Fruit fly (Drosophila melanogaster) whole organism, embryonic: ENCODE results near the gene mib1.

Experiments used
- Awh ChIP-seq: fragments of 200-800 bp; sonication (Bioruptor generic); IDR thresholded peaks from 2 replicates; pipeline ENCODE4, ENCODE4 v1.3.6; 2022; ENCODE audit warnings: missing biosample characterization, missing genetic modification characterization
- CG10274 ChIP-seq: fragments of 200-800 bp; sonication (Bioruptor generic); optimal IDR thresholded peaks from 3 replicates; lab custom pipeline; 2017; ENCODE audit warnings: missing biosample characterization, mild to moderate bottlenecking, missing genetic modification characterization
- CG10979 ChIP-seq: fragments of 200-800 bp; sonication (Bioruptor generic); optimal IDR thresholded peaks from 2 replicates; lab custom pipeline; 2018; ENCODE audit warnings: missing biosample characterization, mild to moderate bottlenecking, missing genetic modification characterization, moderate library complexity
- CG11085 ChIP-seq: fragments of 200-800 bp; sonication (Bioruptor generic); IDR thresholded peaks from 2 replicates; pipeline ENCODE4 v1.3.6; 2022; ENCODE audit warnings: missing biosample characterization, missing genetic modification characterization
- CG12071 ChIP-seq: fragments of 200-800 bp; sonication (Bioruptor generic); optimal IDR thresholded peaks from 3 replicates; lab custom pipeline; 2018; ENCODE audit warnings: missing biosample characterization, mild to moderate bottlenecking, missing genetic modification characterization
- CG13894 ChIP-seq: fragments of 200-800 bp; sonication (Bioruptor generic); optimal IDR thresholded peaks from 3 replicates; lab custom pipeline; 2018; ENCODE audit warnings: missing biosample characterization, mild to moderate bottlenecking, missing genetic modification characterization, moderate library complexity
- CG15269 ChIP-seq: fragments of 200-800 bp; sonication (Bioruptor generic); optimal IDR thresholded peaks from 2 replicates; lab custom pipeline; 2018; ENCODE audit warnings: missing biosample characterization, mild to moderate bottlenecking, missing genetic modification characterization, moderate library complexity
- CG17359 ChIP-seq: fragments of 200-800 bp; sonication (Bioruptor generic); optimal IDR thresholded peaks from 3 replicates; lab custom pipeline; 2018; ENCODE audit warnings: missing biosample characterization, mild to moderate bottlenecking, missing genetic modification characterization, moderate library complexity
- CG2116 ChIP-seq: fragments of 200-800 bp; sonication (Bioruptor generic); optimal IDR thresholded peaks from 3 replicates; lab custom pipeline; 2018; ENCODE audit warnings: missing biosample characterization, mild to moderate bottlenecking, missing genetic modification characterization
- CG2712 ChIP-seq: fragments of 200-800 bp; optimal IDR thresholded peaks from 3 replicates; lab custom pipeline; 2019; ENCODE audit warnings: missing biosample characterization, mild to moderate bottlenecking, missing genetic modification characterization, moderate library complexity
- CG30020 ChIP-seq: fragments of 200-800 bp; optimal IDR thresholded peaks from 2 replicates; lab custom pipeline; 2019; ENCODE audit warnings: missing biosample characterization, mild to moderate bottlenecking, missing genetic modification characterization, moderate library complexity
- CG31388 ChIP-seq: fragments of 200-800 bp; sonication (Bioruptor generic); optimal IDR thresholded peaks from 2 replicates; lab custom pipeline; 2016; ENCODE audit warnings: missing biosample characterization, missing genetic modification characterization
- CG32532 ChIP-seq: fragments of 200-800 bp; sonication (Bioruptor generic); IDR thresholded peaks from 2 replicates; pipeline ENCODE4 v1.3.6; 2022; ENCODE audit warnings: missing biosample characterization, missing genetic modification characterization
- CG33557 ChIP-seq: fragments of 200-800 bp; sonication (Bioruptor generic); optimal IDR thresholded peaks from 2 replicates; lab custom pipeline; 2019; ENCODE audit warnings: missing biosample characterization, mild to moderate bottlenecking, missing genetic modification characterization, moderate library complexity
- CG3847 ChIP-seq: fragments of 200-800 bp; sonication (Bioruptor generic); IDR thresholded peaks from 2 replicates; pipeline ENCODE4 v1.3.6; 2022; ENCODE audit warnings: missing biosample characterization, missing genetic modification characterization
- CG6683 ChIP-seq: fragments of 200-800 bp; sonication (Bioruptor generic); optimal IDR thresholded peaks from 2 replicates; lab custom pipeline; 2017; ENCODE audit warnings: missing biosample characterization, mild to moderate bottlenecking, missing genetic modification characterization, missing genetic modification reagents
- CG8478 ChIP-seq: fragments of >200 bp; optimal IDR thresholded peaks from 2 replicates; lab custom pipeline; 2018
- CG8944 ChIP-seq: fragments of 200-800 bp; sonication (Bioruptor generic); optimal IDR thresholded peaks from 3 replicates; lab custom pipeline; 2016; ENCODE audit warnings: missing biosample characterization, missing genetic modification characterization
- CG9876 ChIP-seq: fragments of 200-800 bp; sonication (Bioruptor generic); optimal IDR thresholded peaks from 2 replicates; lab custom pipeline; 2016; ENCODE audit warnings: missing biosample characterization, missing genetic modification characterization
- Drgx ChIP-seq: fragments of 200-800 bp; sonication (Bioruptor generic); IDR thresholded peaks from 2 replicates; pipeline ENCODE4 v1.3.6; 2022; ENCODE audit warnings: missing biosample characterization, missing genetic modification characterization
- Fer2 ChIP-seq: fragments of 200-800 bp; sonication (Bioruptor generic); optimal IDR thresholded peaks from 2 replicates; lab custom pipeline; 2018; ENCODE audit warnings: missing biosample characterization, mild to moderate bottlenecking, missing genetic modification characterization, moderate library complexity
- Fer3 ChIP-seq: fragments of 200-800 bp; sonication (Bioruptor generic); optimal IDR thresholded peaks from 2 replicates; lab custom pipeline; 2018; ENCODE audit warnings: missing biosample characterization, mild to moderate bottlenecking, missing genetic modification characterization, moderate library complexity
- HmgZ ChIP-seq: fragments of 200-800 bp; sonication (Bioruptor generic); optimal IDR thresholded peaks from 2 replicates; lab custom pipeline; 2018; ENCODE audit warnings: missing biosample characterization, mild to moderate bottlenecking, missing genetic modification characterization
- NC2α ChIP-seq: fragments of 200-800 bp; sonication (Bioruptor generic); optimal IDR thresholded peaks from 2 replicates; lab custom pipeline; 2016; ENCODE audit warnings: missing biosample characterization, missing genetic modification characterization
- Ptx1 ChIP-seq: fragments of 200-800 bp; sonication (Bioruptor generic); IDR thresholded peaks from 2 replicates; pipeline ENCODE4 v1.3.6; 2022; ENCODE audit warnings: missing biosample characterization, missing genetic modification characterization
- Ravus ChIP-seq: fragments of 200-800 bp; sonication (Bioruptor generic); IDR thresholded peaks from 2 replicates; pipeline ENCODE4 v1.3.6; 2022; ENCODE audit warnings: missing biosample characterization, missing genetic modification characterization
- Sin3A ChIP-seq: fragments of >200 bp; optimal IDR thresholded peaks from 2 replicates; lab custom pipeline; 2018
- Stat92E ChIP-seq, 3 experiments: fragments of >200 bp in 2 of 3; fragments of 200-800 bp in 1 of 3; sonication (Bioruptor generic) in 1 of 3; optimal IDR thresholded peaks; 2 replicates each; lab custom pipeline; 2017 to 2019; ENCODE audit warnings: missing biosample characterization in 3 of 3, missing genetic modification characterization in 3 of 3, mild to moderate bottlenecking in 1 of 3, moderate library complexity in 1 of 3
- TFAM ChIP-seq: fragments of 200-800 bp; sonication (Bioruptor generic); optimal IDR thresholded peaks from 2 replicates; lab custom pipeline; 2017; ENCODE audit warnings: missing biosample characterization, missing genetic modification characterization, inconsistent platforms
- Vsx1 ChIP-seq: fragments of 200-800 bp; sonication (Bioruptor generic); optimal IDR thresholded peaks from 2 replicates; lab custom pipeline; 2017; ENCODE audit warnings: missing biosample characterization, mild to moderate bottlenecking, missing genetic modification characterization, missing genetic modification reagents
- abd-A ChIP-seq: fragments of 200-800 bp; sonication (Bioruptor generic); optimal IDR thresholded peaks from 3 replicates; lab custom pipeline; 2019; ENCODE audit warnings: missing biosample characterization, mild to moderate bottlenecking, missing genetic modification characterization, moderate library complexity
- aop ChIP-seq: fragments of 200-800 bp; sonication (Bioruptor generic); IDR thresholded peaks from 2 replicates; pipeline ENCODE4 v1.3.6; 2022; ENCODE audit warnings: missing biosample characterization, missing genetic modification characterization
- cg ChIP-seq: fragments of 200-800 bp; sonication (Bioruptor generic); optimal IDR thresholded peaks from 3 replicates; lab custom pipeline; 2019; ENCODE audit warnings: missing biosample characterization, mild to moderate bottlenecking, missing genetic modification characterization, moderate library complexity
- crc ChIP-seq: fragments of 200-800 bp; sonication (Bioruptor generic); optimal IDR thresholded peaks from 2 replicates; lab custom pipeline; 2016; ENCODE audit warnings: missing biosample characterization, missing genetic modification characterization
- croc ChIP-seq: fragments of 200-800 bp; sonication (Bioruptor generic); conservative IDR thresholded peaks from 3 replicates; pipeline ENCODE4 v1.3.6; 2022; ENCODE audit warnings: missing biosample characterization, missing genetic modification characterization
- gcm2 ChIP-seq: fragments of 200-800 bp; sonication (Bioruptor generic); optimal IDR thresholded peaks from 2 replicates; lab custom pipeline; 2016; ENCODE audit warnings: missing biosample characterization, missing genetic modification characterization
- gsb-n ChIP-seq: fragments of 200-800 bp; sonication (Bioruptor generic); optimal IDR thresholded peaks from 3 replicates; lab custom pipeline; 2018; ENCODE audit warnings: missing biosample characterization, mild to moderate bottlenecking, missing genetic modification characterization
- hth ChIP-seq: fragments of >200 bp; optimal IDR thresholded peaks from 2 replicates; lab custom pipeline; 2017; ENCODE audit warnings: inconsistent platforms
- luna ChIP-seq: fragments of 200-800 bp; sonication (Bioruptor generic); optimal IDR thresholded peaks from 2 replicates; lab custom pipeline; 2016; ENCODE audit warnings: missing biosample characterization, missing genetic modification characterization
- nau ChIP-seq: fragments of 200-800 bp; sonication (Bioruptor generic); optimal IDR thresholded peaks from 3 replicates; lab custom pipeline; 2017; ENCODE audit warnings: missing biosample characterization, mild to moderate bottlenecking, missing genetic modification characterization, missing genetic modification reagents
- nerfin-2 ChIP-seq: fragments of 200-800 bp; sonication (Bioruptor generic); IDR thresholded peaks from 2 replicates; pipeline ENCODE4 v1.3.6; 2022; ENCODE audit warnings: missing biosample characterization, missing genetic modification characterization; ENCODE audit not compliant: partially characterized antibody
- pfk ChIP-seq: fragments of 200-800 bp; sonication (Bioruptor generic); optimal IDR thresholded peaks from 2 replicates; lab custom pipeline; 2018; ENCODE audit warnings: missing biosample characterization, mild to moderate bottlenecking, missing genetic modification characterization, moderate library complexity
- prd ChIP-seq, 3 experiments: fragments of >200 bp in 2 of 3; fragments of 200-800 bp in 1 of 3; sonication (Bioruptor generic) in 1 of 3; optimal IDR thresholded peaks in 2 of 3; IDR thresholded peaks in 1 of 3; 2 replicates in 2 of 3; 3 replicates in 1 of 3; pipeline versions ENCODE4 v1.3.6 to Lab custom; 2017 to 2022; ENCODE audit warnings: missing biosample characterization in 1 of 3, missing genetic modification characterization in 1 of 3
- row ChIP-seq: fragments of 200-800 bp; sonication (Bioruptor generic); IDR thresholded peaks from 3 replicates; pipeline ENCODE4 v1.3.6; 2022; ENCODE audit warnings: missing biosample characterization, missing genetic modification characterization
- run ChIP-seq: fragments of 200-800 bp; sonication (Bioruptor generic); optimal IDR thresholded peaks from 3 replicates; lab custom pipeline; 2018; ENCODE audit warnings: missing biosample characterization, mild to moderate bottlenecking, missing genetic modification characterization
- sna ChIP-seq: fragments of 200-800 bp; sonication (Bioruptor generic); IDR thresholded peaks from 2 replicates; pipeline ENCODE4 v1.3.6; 2022; ENCODE audit warnings: missing biosample characterization, missing genetic modification characterization; ENCODE audit not compliant: partially characterized antibody
- stc ChIP-seq: fragments of 200-800 bp; sonication (Bioruptor generic); IDR thresholded peaks from 2 replicates; pipeline ENCODE4 v1.3.6; 2022; ENCODE audit warnings: missing biosample characterization, missing genetic modification characterization
- trh ChIP-seq: fragments of 200-800 bp; sonication (Bioruptor generic); optimal IDR thresholded peaks from 2 replicates; lab custom pipeline; 2016; ENCODE audit warnings: missing biosample characterization, missing genetic modification characterization
- unc-4 ChIP-seq: fragments of 200-800 bp; sonication (Bioruptor generic); IDR thresholded peaks from 2 replicates; pipeline ENCODE4 v1.3.6; 2022; ENCODE audit warnings: missing biosample characterization, missing genetic modification characterization; ENCODE audit not compliant: partially characterized antibody

The mib1 gene

dm6 chr3L:16045083-16045830 is 33.6 kb upstream of the mib1 start (continued):
- TF ChIP-seq Vsx1 (GFP tag; lab: Kevin White, UChicago) (no peak), NC2α (GFP tag; lab: Kevin White, UChicago) (no peak), trh (GFP tag; lab: Kevin White, UChicago) (no peak), CG11085 (GFP tag; lab: Robert Waterston, UW) (no peak), hth (lab: Kevin White, UChicago) (no peak), run (tag; lab: Kevin White, UChicago) (peak; percentile 68), TFAM (GFP tag; lab: Kevin White, UChicago) (no peak), crc (GFP tag; lab: Kevin White, UChicago) (no peak), cg (peak; percentile 83), nau (GFP tag; lab: Kevin White, UChicago) (no peak), stc (peak; percentile 72), CG13894 (tag; lab: Kevin White, UChicago) (peak; percentile 81), CG10979 (tag; lab: Kevin White, UChicago) (peak; percentile 7), Ptx1 (GFP tag; lab: Robert Waterston, UW) (peak; percentile 14), croc (GFP tag; lab: Robert Waterston, UW) (no peak; the same call in 2 of the 3 replicates), CG8944 (GFP tag; lab: Kevin White, UChicago) (no peak), sna (GFP tag; lab: Robert Waterston, UW) (no peak), CG12071 (GFP tag; lab: Kevin White, UChicago) (peak; percentile 11), Stat92E (GFP tag; optimal IDR thresholded peaks at IDR 0.05; lab: Kevin White, UChicago) (no peak), Fer2 (tag; lab: Kevin White, UChicago) (no peak), CG3847 (0 out of 2 replicates have a peak, but pooled peaks have one; percentile 30), CG6683 (GFP tag; lab: Kevin White, UChicago) (peak; percentile 25), Awh (GFP tag; lab: Robert Waterston, UW) (peak; percentile 7; the same call in 1 of the 2 replicates), pfk (GFP tag; lab: Kevin White, UChicago) (no peak), CG33557 (GFP tag; lab: Kevin White, UChicago) (no peak), CG31388 (peak; percentile 1), abd-A (tag; lab: Kevin White, UChicago) (no peak), prd (optimal IDR thresholded peaks at IDR 0.05; lab: Kevin White, UChicago) (no peak), prd (GFP tag; IDR thresholded peaks at IDR 0.05; lab: Robert Waterston, UW) (peak; percentile 48), CG8478 (lab: Kevin White, UChicago) (no peak), HmgZ (no peak), CG15269 (tag; lab: Kevin White, UChicago) (no peak), luna (GFP tag; lab: Kevin White, UChicago) (no peak), gsb-n (peak; percentile 26), CG2116 (GFP tag; lab: Kevin White, UChicago) (no peak), CG2712 (peak; percentile 62), Ravus (GFP tag; lab: Robert Waterston, UW) (peak; percentile 6; the same call in 1 of the 2 replicates), row (GFP tag; lab: Robert Waterston, UW) (peak; percentile 4; the same call in 2 of the 3 replicates), CG17359 (tag; lab: Kevin White, UChicago) (peak; percentile 23), Drgx (no peak; the same call in 1 of the 2 replicates), CG9876 (no peak), CG32532 (GFP tag; lab: Robert Waterston, UW) (peak; percentile 71), nerfin-2 (GFP tag; lab: Robert Waterston, UW) (no peak), CG10274 (GFP tag; lab: Kevin White, UChicago) (no peak), gcm2 (GFP tag; lab: Kevin White, UChicago) (no peak), CG30020 (tag; lab: Kevin White, UChicago) (no peak), unc-4 (GFP tag; lab: Robert Waterston, UW) (no peak), aop (GFP tag; lab: Robert Waterston, UW) (0 out of 2 replicates have a peak, but pooled peaks have one; percentile 22), Fer3 (tag; lab: Kevin White, UChicago) (no peak), Sin3A (lab: Kevin White, UChicago) (no peak)
